Worm (Caenorhabditis elegans) whole organism, L4/young adult: ENCODE data around the gene spv-1.

Experiments used
- W03F9.2 ChIP-seq: fragments of 150-350 bp; optimal IDR thresholded peaks from 2 replicates; lab custom pipeline; 2014; ENCODE audit warnings: missing biosample characterization, missing genetic modification characterization
- him-1 ChIP-seq: sonication (generic microtip); optimal IDR thresholded peaks from 2 replicates; lab custom pipeline; 2016; ENCODE audit warnings: missing genotype, missing genetic modification reagents, missing genetic modification characterization, missing compliant biosample characterization

DNA sequence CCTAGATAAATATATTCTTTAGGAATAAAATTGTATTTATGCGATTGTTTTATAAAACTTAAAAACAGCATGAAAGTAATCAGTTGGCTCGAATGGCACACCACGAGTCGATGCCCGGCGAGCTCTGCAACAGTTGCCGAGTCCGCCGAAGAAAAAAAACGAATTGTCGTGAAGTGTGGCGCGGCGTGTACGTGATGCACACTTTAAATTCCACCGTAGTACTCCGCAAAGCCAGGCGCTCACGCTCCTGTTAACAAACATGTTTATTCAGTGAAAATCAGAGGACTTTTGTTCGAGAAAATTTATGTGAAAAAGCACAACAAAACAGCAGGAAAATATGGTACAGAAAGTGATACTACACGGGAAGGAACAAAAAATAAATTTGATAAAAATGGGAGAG lies 57.9 kb downstream of the spv-1 start:
- TF ChIP-seq W03F9.2 (peak; percentile 3), him-1 (tag; lab: Kevin White, UChicago) (no peak)
